Worm (Caenorhabditis elegans): ENCODE measurements around the gene Y58A7A.5.

Y58A7A.5 gene

ce11 chrV:5126793-5127192 is 40.0 kb upstream of the Y58A7A.5 start, which contains the start of gene F14F9.5:
Gene F14F9.5 (plus strand): TSS chrV:5127093.
- TF ChIP-seq ZK546.5 (tag; optimal IDR thresholded peaks at IDR 0.05) (no peak), lsy-2 (tag; optimal IDR thresholded peaks at IDR 0.05) (no peak), mdl-1 (tag; optimal IDR thresholded peaks at IDR 0.05) (no peak), ztf-11 (tag; optimal IDR thresholded peaks at IDR 0.05) (no peak), blmp-1 (tag; optimal IDR thresholded peaks at IDR 0.05; ENCODE audit: insufficient read depth) (no peak), lin-39 (tag; optimal IDR thresholded peaks at IDR 0.05) (no peak), mab-5 (tag; optimal IDR thresholded peaks at IDR 0.05) (no peak), nhr-23 (tag; optimal IDR thresholded peaks at IDR 0.05) (no peak), nhr-129 (tag; optimal IDR thresholded peaks at IDR 0.05) (no peak), F13H6.1 (tag; optimal IDR thresholded peaks at IDR 0.05) (no peak), ztf-1 (GFP tag; conservative IDR thresholded peaks at IDR 0.05) (no peak), nhr-237 (tag; optimal IDR thresholded peaks at IDR 0.05) (no peak), fos-1 (tag; optimal IDR thresholded peaks at IDR 0.05) (no peak), unc-62 (GFP tag; optimal IDR thresholded peaks at IDR 0.05) (no peak), gmeb-1 (tag; optimal IDR thresholded peaks at IDR 0.05) (no peak), Y55F3AM.14 (GFP tag; optimal IDR thresholded peaks at IDR 0.05) (no peak), sma-9 (GFP tag; optimal IDR thresholded peaks at IDR 0.05) (no peak), sma-9 (tag; optimal IDR thresholded peaks at IDR 0.05) (no peak)

ce11 chrV:5119679-5120078 is 32.9 kb upstream of the Y58A7A.5 start, which contains the start of gene sid-1:
Gene sid-1 (plus strand): TSS chrV:5119970.
- TF ChIP-seq elt-1 (tag; optimal IDR thresholded peaks at IDR 0.05) (no peak), fos-1 (tag; optimal IDR thresholded peaks at IDR 0.05) (peak; percentile 80), peb-1 (tag; optimal IDR thresholded peaks at IDR 0.05) (no peak), nhr-21 (tag; optimal IDR thresholded peaks at IDR 0.05) (no peak)

ce11 chrV:5119109-5119508 is 32.3 kb upstream of the Y58A7A.5 start, which contains the start of gene C04F5.9:
Gene C04F5.9 (minus strand): TSS chrV:5119209.
- no peak for TF ChIP-seq mbf-1 (tag; optimal IDR thresholded peaks at IDR 0.05)
- no peak for TF ChIP-seq ztf-1 (GFP tag; conservative IDR thresholded peaks at IDR 0.05)
- TF ChIP-seq lin-39 (tag; optimal IDR thresholded peaks at IDR 0.05), result no peak
- TF ChIP-seq alr-1 (tag; optimal IDR thresholded peaks at IDR 0.05), result no peak
- TF ChIP-seq zag-1 (tag; optimal IDR thresholded peaks at IDR 0.05), result no peak
- no peak for TF ChIP-seq nhr-25 (tag; optimal IDR thresholded peaks at IDR 0.05)
- no peak for TF ChIP-seq elt-1 (tag; optimal IDR thresholded peaks at IDR 0.05)
- no peak for TF ChIP-seq skn-1 (tag; optimal IDR thresholded peaks at IDR 0.05)
- TF ChIP-seq ceh-16 (tag; optimal IDR thresholded peaks at IDR 0.05), result no peak
- no peak for TF ChIP-seq ceh-82 (tag; optimal IDR thresholded peaks at IDR 0.05)
- no peak for TF ChIP-seq nhr-23 (tag; optimal IDR thresholded peaks at IDR 0.05)
- no peak for TF ChIP-seq egl-27 (tag; optimal IDR thresholded peaks at IDR 0.05)
- no peak for TF ChIP-seq R02D3.7 (tag; optimal IDR thresholded peaks at IDR 0.05)
- no peak for TF ChIP-seq lsy-2 (tag; optimal IDR thresholded peaks at IDR 0.05)
- TF ChIP-seq nhr-237 (tag; optimal IDR thresholded peaks at IDR 0.05), result no peak
- no peak for TF ChIP-seq lin-13 (GFP tag; optimal IDR thresholded peaks at IDR 0.05)
- TF ChIP-seq nhr-129 (tag; optimal IDR thresholded peaks at IDR 0.05), result no peak
- TF ChIP-seq sma-9 (GFP tag; optimal IDR thresholded peaks at IDR 0.05), result no peak
- no peak for TF ChIP-seq sma-9 (tag; optimal IDR thresholded peaks at IDR 0.05)

- TF ChIP-seq unc-39 (tag; optimal IDR thresholded peaks at IDR 0.05), result no peak
- no peak for TF ChIP-seq elt-3 (tag; optimal IDR thresholded peaks at IDR 0.05)
- TF ChIP-seq unc-62 (GFP tag; optimal IDR thresholded peaks at IDR 0.05), result no peak
- no peak for TF ChIP-seq dmd-4 (tag; optimal IDR thresholded peaks at IDR 0.05)
- TF ChIP-seq nhr-25 (tag; optimal IDR thresholded peaks at IDR 0.05), result no peak
- TF ChIP-seq fos-1 (tag; optimal IDR thresholded peaks at IDR 0.05), result no peak
- TF ChIP-seq nhr-11 (tag; optimal IDR thresholded peaks at IDR 0.05), result no peak
- no peak for TF ChIP-seq nhr-21 (tag; optimal IDR thresholded peaks at IDR 0.05)
- TF ChIP-seq peb-1 (tag; optimal IDR thresholded peaks at IDR 0.05), result no peak
- no peak for TF ChIP-seq ceh-82 (tag; optimal IDR thresholded peaks at IDR 0.05)
Observed at ce11 chrV:5113654-5114053, 26.9 kb upstream of the Y58A7A.5 start, which contains the start of gene C04F5.8. Gene C04F5.8 (minus strand): TSS chrV:5113754.

- no peak for TF ChIP-seq lsy-2 (tag; optimal IDR thresholded peaks at IDR 0.05)
- TF ChIP-seq mab-5 (tag; optimal IDR thresholded peaks at IDR 0.05), result peak; percentile 30
- no peak for TF ChIP-seq ama-1 (optimal IDR thresholded peaks at IDR 0.05)
- peak; percentile 29 for TF ChIP-seq nhr-25 (tag; optimal IDR thresholded peaks at IDR 0.05)
- TF ChIP-seq sma-9 (GFP tag; optimal IDR thresholded peaks at IDR 0.05), result peak; percentile 69
- TF ChIP-seq sma-9 (tag; optimal IDR thresholded peaks at IDR 0.05), result no peak
- TF ChIP-seq nhr-21 (tag; optimal IDR thresholded peaks at IDR 0.05), result peak; percentile 18
Observed at ce11 chrV:5110684-5111083, 23.9 kb upstream of the Y58A7A.5 start, which contains the start of gene ugt-63. Gene ugt-63 (minus strand): TSS chrV:5110772.

Measured in whole organism, L2 larva.